Worm (Caenorhabditis elegans): ENCODE measurements around the gene calu-1.

calu-1 gene

DNA sequence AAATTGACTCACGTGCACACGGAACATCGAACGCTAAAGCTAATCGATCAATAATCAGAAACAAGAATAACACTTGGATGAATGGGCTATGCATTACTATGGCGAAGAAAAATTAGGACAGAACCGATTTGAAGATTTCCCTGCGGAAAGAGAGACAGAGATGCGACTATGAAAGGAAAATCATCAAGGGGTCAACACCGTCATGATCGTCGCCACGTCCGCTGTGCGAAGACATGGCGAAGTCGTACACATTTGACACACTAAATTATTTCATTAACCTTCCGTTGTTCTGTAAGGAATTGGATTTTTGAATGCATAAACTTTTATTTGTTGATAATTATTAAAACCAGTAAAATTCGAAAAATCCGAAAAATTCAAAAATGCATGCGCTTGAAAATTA lies 1.5 kb downstream of the calu-1 start, which contains the start of gene M03F4.6:
M03F4.6 (minus strand) TSS at position 101 of the 400 bp plus-strand sequence.
- TF ChIP-seq zag-1 (tag; optimal IDR thresholded peaks at IDR 0.05) (no peak), mbf-1 (tag; optimal IDR thresholded peaks at IDR 0.05) (no peak), ama-1 (optimal IDR thresholded peaks at IDR 0.05) (no peak), sma-3 (GFP tag; optimal IDR thresholded peaks at IDR 0.05) (no peak), sma-9 (GFP tag; optimal IDR thresholded peaks at IDR 0.05) (peak; percentile 68), sma-9 (tag; optimal IDR thresholded peaks at IDR 0.05) (no peak), nhr-10 (tag; optimal IDR thresholded peaks at IDR 0.05) (no peak), skn-1 (tag; optimal IDR thresholded peaks at IDR 0.05) (no peak), C34F6.9 (tag; optimal IDR thresholded peaks at IDR 0.05) (peak; percentile 9), ZK546.5 (tag; optimal IDR thresholded peaks at IDR 0.05) (no peak), ztf-1 (GFP tag; conservative IDR thresholded peaks at IDR 0.05) (no peak), Y55F3AM.14 (GFP tag; optimal IDR thresholded peaks at IDR 0.05) (no peak), fos-1 (tag; optimal IDR thresholded peaks at IDR 0.05) (no peak), nhr-21 (tag; optimal IDR thresholded peaks at IDR 0.05) (peak; percentile 20), dmd-4 (tag; optimal IDR thresholded peaks at IDR 0.05) (no peak), peb-1 (tag; optimal IDR thresholded peaks at IDR 0.05) (no peak), blmp-1 (tag; optimal IDR thresholded peaks at IDR 0.05; ENCODE audit: insufficient read depth) (peak; percentile 32), nhr-12 (tag; optimal IDR thresholded peaks at IDR 0.05) (no peak), mab-5 (tag; optimal IDR thresholded peaks at IDR 0.05) (no peak), R02D3.7 (tag; optimal IDR thresholded peaks at IDR 0.05) (no peak), F13H6.1 (tag; optimal IDR thresholded peaks at IDR 0.05) (no peak), elt-3 (tag; optimal IDR thresholded peaks at IDR 0.05) (no peak), aly-2 (tag; optimal IDR thresholded peaks at IDR 0.05) (no peak), sem-4 (tag; optimal IDR thresholded peaks at IDR 0.05) (peak; percentile 65), nhr-11 (tag; optimal IDR thresholded peaks at IDR 0.05) (no peak), ceh-16 (tag; optimal IDR thresholded peaks at IDR 0.05) (no peak), nhr-23 (tag; optimal IDR thresholded peaks at IDR 0.05) (no peak), elt-1 (tag; optimal IDR thresholded peaks at IDR 0.05) (no peak), gmeb-1 (tag; optimal IDR thresholded peaks at IDR 0.05) (no peak), nhr-6 (tag; optimal IDR thresholded peaks at IDR 0.05) (no peak), ceh-82 (tag; optimal IDR thresholded peaks at IDR 0.05) (no peak), ztf-4 (tag; optimal IDR thresholded peaks at IDR 0.05) (peak; percentile 76), lsy-2 (tag; optimal IDR thresholded peaks at IDR 0.05) (peak in 1 of 2 experiments; percentile 54), lin-13 (GFP tag; optimal IDR thresholded peaks at IDR 0.05) (peak; percentile 0), alr-1 (tag; optimal IDR thresholded peaks at IDR 0.05) (no peak), nhr-129 (tag; optimal IDR thresholded peaks at IDR 0.05) (no peak), unc-55 (GFP tag; optimal IDR thresholded peaks at IDR 0.05) (no peak), nhr-25 (tag; optimal IDR thresholded peaks at IDR 0.05) (no peak), snpc-4 (tag; optimal IDR thresholded peaks at IDR 0.05) (no peak), lin-39 (tag; optimal IDR thresholded peaks at IDR 0.05) (no peak), ztf-11 (tag; optimal IDR thresholded peaks at IDR 0.05) (no peak), mdl-1 (tag; optimal IDR thresholded peaks at IDR 0.05) (no peak), egl-27 (tag; optimal IDR thresholded peaks at IDR 0.05) (no peak), crh-2 (tag; optimal IDR thresholded peaks at IDR 0.05) (no peak), lin-11 (tag; optimal IDR thresholded peaks at IDR 0.05) (no peak), nhr-77 (tag; optimal IDR thresholded peaks at IDR 0.05) (no peak), nhr-237 (tag; optimal IDR thresholded peaks at IDR 0.05) (no peak)

DNA sequence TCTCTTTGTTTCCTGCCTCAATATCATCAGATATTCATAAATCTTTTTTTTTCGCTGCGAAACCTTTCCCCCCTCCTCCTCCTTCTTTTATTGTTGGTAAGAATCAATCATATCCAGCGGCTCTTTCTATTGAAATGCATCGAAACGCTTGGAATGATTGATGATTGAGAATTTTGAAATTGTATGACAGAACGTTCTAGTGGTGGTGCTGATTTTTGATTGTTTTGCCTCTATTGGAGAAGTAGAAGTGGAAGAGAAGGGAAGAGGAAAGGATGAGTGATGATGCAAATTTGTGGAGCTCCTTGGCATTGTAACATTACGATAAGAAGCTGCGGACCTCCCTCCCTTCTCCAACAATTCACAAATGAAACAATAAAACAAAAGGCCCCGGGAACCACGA lies 5.1 kb downstream of the calu-1 start:
- TF ChIP-seq alr-1 (tag; optimal IDR thresholded peaks at IDR 0.05): no peak
- peak; percentile 2 for TF ChIP-seq mab-5 (tag; optimal IDR thresholded peaks at IDR 0.05)
- no peak for TF ChIP-seq lin-13 (GFP tag; optimal IDR thresholded peaks at IDR 0.05)
- peak; percentile 51 for TF ChIP-seq unc-55 (GFP tag; optimal IDR thresholded peaks at IDR 0.05)
- no peak for TF ChIP-seq mbf-1 (tag; optimal IDR thresholded peaks at IDR 0.05)
- no peak for TF ChIP-seq sma-9 (GFP tag; optimal IDR thresholded peaks at IDR 0.05)
- TF ChIP-seq sma-9 (tag; optimal IDR thresholded peaks at IDR 0.05): no peak
- TF ChIP-seq nhr-129 (tag; optimal IDR thresholded peaks at IDR 0.05): no peak
- TF ChIP-seq ztf-4 (tag; optimal IDR thresholded peaks at IDR 0.05): no peak
- TF ChIP-seq elt-1 (tag; optimal IDR thresholded peaks at IDR 0.05): no peak
- no peak for TF ChIP-seq lin-39 (tag; optimal IDR thresholded peaks at IDR 0.05)
- no peak for TF ChIP-seq R02D3.7 (tag; optimal IDR thresholded peaks at IDR 0.05)
- TF ChIP-seq nhr-77 (tag; optimal IDR thresholded peaks at IDR 0.05): no peak
- no peak for TF ChIP-seq nhr-12 (tag; optimal IDR thresholded peaks at IDR 0.05)
- no peak for TF ChIP-seq lin-11 (tag; optimal IDR thresholded peaks at IDR 0.05)
- TF ChIP-seq nhr-6 (tag; optimal IDR thresholded peaks at IDR 0.05): no peak

Measured in whole organism, L2 larva.